Worm (Caenorhabditis elegans) whole organism, L3 larva: ENCODE results near the gene ZK637.4.
A peak's percentile ranks its signal among the peaks of the same experiment; 100 is the strongest.

ENCODE experiments used
- R02D3.7 ChIP-seq: fragments of 150-350 bp; optimal IDR thresholded peaks from 2 replicates; lab custom pipeline; 2014; ENCODE audit warnings: missing biosample characterization, missing genetic modification characterization
- ZK546.5 ChIP-seq: sonication (generic microtip); optimal IDR thresholded peaks from 2 replicates; lab custom pipeline; 2017; ENCODE audit warnings: missing biosample characterization, missing genetic modification characterization
- aly-2 ChIP-seq: fragments of 150-350 bp; optimal IDR thresholded peaks from 2 replicates; lab custom pipeline; 2014; ENCODE audit warnings: missing biosample characterization, missing genetic modification characterization
- ama-1 ChIP-seq: fragments of 150-350 bp; optimal IDR thresholded peaks from 2 replicates; lab custom pipeline; 2018
- ceh-16 ChIP-seq: sonication (generic microtip); optimal IDR thresholded peaks from 2 replicates; lab custom pipeline; 2017; ENCODE audit warnings: missing biosample characterization, missing genetic modification characterization
- ceh-82 ChIP-seq: fragments of 150-350 bp; optimal IDR thresholded peaks from 2 replicates; lab custom pipeline; 2014; ENCODE audit warnings: missing biosample characterization, missing genetic modification characterization
- daf-12 ChIP-seq: fragments of 150-350 bp; optimal IDR thresholded peaks from 2 replicates; lab custom pipeline; 2014; ENCODE audit warnings: missing biosample characterization, missing genetic modification reagents, missing genetic modification characterization
- egl-27 ChIP-seq: sonication (generic microtip); optimal IDR thresholded peaks from 4 replicates; lab custom pipeline; 2017; ENCODE audit warnings: missing biosample characterization, missing genetic modification reagents, missing genetic modification characterization
- elt-2 ChIP-seq: sonication (generic microtip); optimal IDR thresholded peaks from 2 replicates; lab custom pipeline; 2016; ENCODE audit warnings: missing genetic modification reagents, mild to moderate bottlenecking, missing genetic modification characterization, missing compliant biosample characterization
- elt-3 ChIP-seq, 3 experiments: fragments of 150-350 bp in 1 of 3; sonication (generic microtip) in 2 of 3; optimal IDR thresholded peaks; 2 replicates in 2 of 3; 4 replicates in 1 of 3; lab custom pipeline; 2014 to 2017; ENCODE audit warnings: missing biosample characterization in 3 of 3, missing genetic modification characterization in 3 of 3
- eor-1 ChIP-seq, 2 experiments: fragments of 150-350 bp; optimal IDR thresholded peaks; 2 replicates each; lab custom pipeline; 2014 to 2018; ENCODE audit warnings: missing biosample characterization in 2 of 2, missing genetic modification characterization in 2 of 2
- fkh-10 ChIP-seq: sonication (generic microtip); optimal IDR thresholded peaks from 2 replicates; lab custom pipeline; 2017; ENCODE audit warnings: missing biosample characterization, missing genetic modification reagents, missing genetic modification characterization
- fkh-2 ChIP-seq: fragments of 150-350 bp; optimal IDR thresholded peaks from 2 replicates; lab custom pipeline; 2014; ENCODE audit warnings: missing biosample characterization, missing genetic modification reagents, missing genetic modification characterization
- fos-1 ChIP-seq: fragments of 150-350 bp; optimal IDR thresholded peaks from 2 replicates; lab custom pipeline; 2014; ENCODE audit warnings: missing biosample characterization, missing genetic modification characterization
- hmg-11 ChIP-seq: sonication (generic microtip); optimal IDR thresholded peaks from 2 replicates; lab custom pipeline; 2016; ENCODE audit warnings: missing genetic modification characterization, missing compliant biosample characterization
- jun-1 ChIP-seq: fragments of 150-350 bp; optimal IDR thresholded peaks from 2 replicates; lab custom pipeline; 2014; ENCODE audit warnings: missing biosample characterization, missing genetic modification reagents, missing genetic modification characterization
- lin-15B ChIP-seq: fragments of 150-350 bp; optimal IDR thresholded peaks from 2 replicates; lab custom pipeline; 2014; ENCODE audit warnings: missing biosample characterization, missing genetic modification characterization
- lin-39 ChIP-seq: fragments of 150-350 bp; optimal IDR thresholded peaks from 2 replicates; lab custom pipeline; 2018; ENCODE audit warnings: missing biosample characterization, missing genetic modification reagents, missing genetic modification characterization
- lsy-12 ChIP-seq: sonication (generic microtip); optimal IDR thresholded peaks from 2 replicates; lab custom pipeline; 2016; ENCODE audit warnings: mild to moderate bottlenecking, missing genetic modification characterization, missing compliant biosample characterization
- mdl-1 ChIP-seq: fragments of 150-350 bp; optimal IDR thresholded peaks from 2 replicates; lab custom pipeline; 2014; ENCODE audit warnings: missing biosample characterization, missing genetic modification characterization
- nhr-11 ChIP-seq: fragments of 150-350 bp; optimal IDR thresholded peaks from 2 replicates; lab custom pipeline; 2014; ENCODE audit warnings: missing biosample characterization, missing genetic modification characterization
- nhr-23 ChIP-seq: fragments of 150-350 bp; optimal IDR thresholded peaks from 2 replicates; lab custom pipeline; 2014; ENCODE audit warnings: missing biosample characterization, missing genetic modification reagents, missing genetic modification characterization
- nhr-25 ChIP-seq: sonication (generic microtip); optimal IDR thresholded peaks from 2 replicates; lab custom pipeline; 2017; ENCODE audit warnings: missing biosample characterization, missing genetic modification characterization
- nhr-28 ChIP-seq: fragments of 150-350 bp; optimal IDR thresholded peaks from 2 replicates; lab custom pipeline; 2014; ENCODE audit warnings: missing biosample characterization, missing genetic modification characterization
- nhr-43 ChIP-seq: sonication (generic microtip); optimal IDR thresholded peaks from 2 replicates; lab custom pipeline; 2016; ENCODE audit warnings: mild to moderate bottlenecking, missing genetic modification characterization, missing compliant biosample characterization; ENCODE audit not compliant: poor library complexity, severe bottlenecking
- nhr-67 ChIP-seq: fragments of 150-350 bp; optimal IDR thresholded peaks from 2 replicates; lab custom pipeline; 2014; ENCODE audit warnings: missing biosample characterization, missing genetic modification characterization
- nhr-76 ChIP-seq: fragments of 150-350 bp; sonication (generic microtip); optimal IDR thresholded peaks from 5 replicates; lab custom pipeline; 2014; ENCODE audit warnings: missing biosample characterization, missing genetic modification characterization
- nhr-77 ChIP-seq: fragments of 150-350 bp; optimal IDR thresholded peaks from 2 replicates; lab custom pipeline; 2014; ENCODE audit warnings: missing biosample characterization, missing genetic modification characterization
- pha-4 ChIP-seq: fragments of 150-350 bp; optimal IDR thresholded peaks from 2 replicates; lab custom pipeline; 2014; ENCODE audit warnings: missing biosample characterization, missing genetic modification reagents, missing genetic modification characterization
- pqm-1 ChIP-seq: fragments of 150-350 bp; optimal IDR thresholded peaks from 2 replicates; lab custom pipeline; 2017; ENCODE audit warnings: missing biosample characterization, missing genetic modification characterization, inconsistent platforms
- skn-1 ChIP-seq: fragments of 150-350 bp; optimal IDR thresholded peaks from 2 replicates; lab custom pipeline; 2014; ENCODE audit warnings: missing biosample characterization, missing genetic modification characterization
- snpc-4 ChIP-seq: fragments of 150-350 bp; optimal IDR thresholded peaks from 2 replicates; lab custom pipeline; 2014; ENCODE audit warnings: missing biosample characterization, missing genetic modification characterization
- tbx-2 ChIP-seq: sonication (generic microtip); optimal IDR thresholded peaks from 2 replicates; lab custom pipeline; 2016; ENCODE audit warnings: mild to moderate bottlenecking, missing genetic modification characterization, missing compliant biosample characterization
- unc-39 ChIP-seq: sonication (generic microtip); optimal IDR thresholded peaks from 4 replicates; lab custom pipeline; 2017; ENCODE audit warnings: missing biosample characterization, missing genetic modification characterization
- unc-62 ChIP-seq: fragments of 150-350 bp; sonication (generic microtip); optimal IDR thresholded peaks from 4 replicates; lab custom pipeline; 2014; ENCODE audit warnings: missing biosample characterization, missing genetic modification reagents, missing genetic modification characterization
- ztf-11 ChIP-seq: fragments of 150-350 bp; optimal IDR thresholded peaks from 2 replicates; lab custom pipeline; 2014; ENCODE audit warnings: missing biosample characterization, missing genetic modification characterization
- ztf-4 ChIP-seq: fragments of 150-350 bp; optimal IDR thresholded peaks from 2 replicates; lab custom pipeline; 2014; ENCODE audit warnings: missing biosample characterization, missing genetic modification characterization

Gene ZK637.4

ce11 chrIII:8873990-8874668 lies 19.4 kb upstream of the ZK637.4 start (continued):
- TF ChIP-seq daf-12 (tag; lab: Kevin White, UChicago) (no peak), pqm-1 (tag; lab: Kevin White, UChicago) (no peak), fkh-2 (tag; lab: Kevin White, UChicago) (peak; percentile 21), fkh-10 (GFP tag; lab: Kevin White, UChicago) (peak; percentile 88), mdl-1 (tag; lab: Kevin White, UChicago) (no peak), nhr-76 (tag; lab: Kevin White, UChicago) (no peak), nhr-77 (no peak), elt-3 (tag; optimal IDR thresholded peaks at IDR 0.05; lab: Kevin White, UChicago) (no peak), eor-1 (tag; optimal IDR thresholded peaks at IDR 0.05; lab: Kevin White, UChicago) (no peak), nhr-67 (no peak), aly-2 (tag; lab: Kevin White, UChicago) (no peak), ZK546.5 (tag; lab: Kevin White, UChicago) (no peak)

- TF ChIP-seq fkh-10 (GFP tag; lab: Kevin White, UChicago) (peak; percentile 96), tbx-2 (no peak), egl-27 (no peak), skn-1 (tag; lab: Kevin White, UChicago) (no peak), elt-2 (no peak)
These were observed 16.6 kb upstream of the ZK637.4 start, which contains the start of gene K01F9.2 for ce11 chrIII:8877002-8877401. Gene K01F9.2, minus strand, starts transcription at chrIII:8877128.

ce11 chrIII:8878960-8879359 lies 14.6 kb upstream of the ZK637.4 start:
- TF ChIP-seq ceh-82 (no peak), eor-1 (tag; optimal IDR thresholded peaks at IDR 0.05; lab: Kevin White, UChicago) (no peak), nhr-43 (tag; lab: Kevin White, UChicago) (no peak), snpc-4 (tag; lab: Kevin White, UChicago) (no peak), lin-39 (tag; lab: Kevin White, UChicago) (no peak), ama-1 (lab: Kevin White, UChicago) (no peak), nhr-77 (no peak), elt-2 (peak; percentile 93), ztf-4 (tag; lab: Kevin White, UChicago) (no peak), nhr-11 (no peak), ceh-16 (no peak), fkh-10 (GFP tag; lab: Kevin White, UChicago) (no peak), ztf-11 (tag; lab: Kevin White, UChicago) (no peak), R02D3.7 (no peak), jun-1 (tag; lab: Kevin White, UChicago) (peak; percentile 23), fos-1 (no peak), unc-39 (tag; lab: Kevin White, UChicago) (no peak), fkh-2 (tag; lab: Kevin White, UChicago) (no peak), pqm-1 (tag; lab: Kevin White, UChicago) (peak; percentile 70), lin-15B (no peak), elt-3 (tag; optimal IDR thresholded peaks at IDR 0.05; lab: Kevin White, UChicago) (no peak), nhr-76 (tag; lab: Kevin White, UChicago) (no peak), aly-2 (tag; lab: Kevin White, UChicago) (no peak), skn-1 (tag; lab: Kevin White, UChicago) (no peak), nhr-28 (tag; lab: Kevin White, UChicago) (no peak), pha-4 (peak; percentile 52), mdl-1 (tag; lab: Kevin White, UChicago) (no peak), nhr-25 (tag; lab: Kevin White, UChicago) (no peak), lsy-12 (no peak), nhr-23 (tag; lab: Kevin White, UChicago) (no peak), ZK546.5 (tag; lab: Kevin White, UChicago) (no peak), unc-62 (GFP tag; lab: Kevin White, UChicago) (no peak)
- TF ChIP-seq, all 47 proteins: peak for 4

- TF ChIP-seq nhr-11, result no peak
- no peak for TF ChIP-seq hmg-11 (tag; lab: Kevin White, UChicago)
These were observed 11.2 kb upstream of the ZK637.4 start for ce11 chrIII:8882333-8882732.
